Worm (Caenorhabditis elegans) whole organism, L1 larva: ENCODE measurements around the gene kcc-1.

Source experiments
- C04F5.9 ChIP-seq: sonication (generic microtip); optimal IDR thresholded peaks from 2 replicates; lab custom pipeline; 2016; ENCODE audit warnings: missing genetic modification characterization, missing compliant biosample characterization
- F16B12.6 ChIP-seq: fragments of 150-350 bp; optimal IDR thresholded peaks from 2 replicates; lab custom pipeline; 2014; ENCODE audit warnings: missing biosample characterization, missing genetic modification characterization
- aha-1 ChIP-seq: fragments of 150-350 bp; optimal IDR thresholded peaks from 2 replicates; lab custom pipeline; 2014; ENCODE audit warnings: missing biosample characterization, missing genetic modification characterization
- ama-1 ChIP-seq: fragments of 150-350 bp; optimal IDR thresholded peaks from 2 replicates; lab custom pipeline; 2014
- blmp-1 ChIP-seq: fragments of 150-350 bp; optimal IDR thresholded peaks from 2 replicates; lab custom pipeline; 2014; ENCODE audit warnings: missing biosample characterization, missing genetic modification characterization
- ceh-8 ChIP-seq: fragments of 200-800 bp; sonication (Bioruptor generic); optimal IDR thresholded peaks from 2 replicates; lab custom pipeline; 2018; ENCODE audit warnings: mild to moderate bottlenecking, missing genetic modification characterization, moderate library complexity, missing compliant biosample characterization
- ceh-82 ChIP-seq, 3 experiments: fragments of 150-350 bp in 1 of 3; sonication (generic microtip) in 2 of 3; optimal IDR thresholded peaks; 2 replicates each; lab custom pipeline; 2014 to 2017; ENCODE audit warnings: missing biosample characterization in 3 of 3, missing genetic modification characterization in 3 of 3
- ces-1 ChIP-seq: fragments of 150-350 bp; optimal IDR thresholded peaks from 2 replicates; lab custom pipeline; 2014; ENCODE audit warnings: missing biosample characterization, missing genetic modification reagents, missing genetic modification characterization
- dpl-1 ChIP-seq, 3 experiments: fragments of 150-350 bp in 2 of 3; sonication (generic microtip) in 1 of 3; optimal IDR thresholded peaks; 2 replicates each; lab custom pipeline; 2014 to 2017; ENCODE audit warnings: missing biosample characterization in 3 of 3, missing genetic modification characterization in 3 of 3, missing genetic modification reagents in 3 of 3
- efl-1 ChIP-seq, 4 experiments: fragments of 150-350 bp; optimal IDR thresholded peaks in 3 of 4; peaks in 1 of 4; 1 replicate in 1 of 4; 2 replicates in 3 of 4; lab custom pipeline; 2014; ENCODE audit warnings: missing biosample characterization in 2 of 4, missing genetic modification characterization in 2 of 4, missing genetic modification reagents in 2 of 4
- elt-2 ChIP-seq: sonication (generic microtip); optimal IDR thresholded peaks from 2 replicates; lab custom pipeline; 2016; ENCODE audit warnings: missing genetic modification characterization, mild to moderate bottlenecking, inconsistent platforms, missing compliant biosample characterization, missing genetic modification reagents
- elt-3 ChIP-seq, 6 experiments: fragments of 150-350 bp in 1 of 6; sonication (generic microtip); optimal IDR thresholded peaks; 2 replicates each; lab custom pipeline; 2017 to 2018; ENCODE audit warnings: missing biosample characterization in 6 of 6, missing genetic modification characterization in 6 of 6, inconsistent platforms in 1 of 6
- fos-1 ChIP-seq: fragments of 150-350 bp; optimal IDR thresholded peaks from 2 replicates; lab custom pipeline; 2014; ENCODE audit warnings: missing biosample characterization, missing genetic modification characterization
- hlh-17 ChIP-seq: fragments of 200-800 bp; sonication (Bioruptor generic); optimal IDR thresholded peaks from 2 replicates; lab custom pipeline; 2018; ENCODE audit warnings: missing genetic modification characterization, mild to moderate bottlenecking, missing compliant biosample characterization, moderate library complexity, borderline replicate concordance
- hlh-4 ChIP-seq: sonication (generic microtip); optimal IDR thresholded peaks from 2 replicates; lab custom pipeline; 2016; ENCODE audit warnings: mild to moderate bottlenecking, missing genetic modification characterization, missing compliant biosample characterization
- hpl-2 ChIP-seq: fragments of 150-350 bp; optimal IDR thresholded peaks from 2 replicates; lab custom pipeline; 2014; ENCODE audit warnings: missing biosample characterization, missing genetic modification reagents, missing genetic modification characterization
- lin-39 ChIP-seq: fragments of 150-350 bp; optimal IDR thresholded peaks from 2 replicates; lab custom pipeline; 2014; ENCODE audit warnings: missing biosample characterization, missing genetic modification reagents, missing genetic modification characterization
- lir-3 ChIP-seq: sonication (generic microtip); optimal IDR thresholded peaks from 2 replicates; lab custom pipeline; 2016; ENCODE audit warnings: mild to moderate bottlenecking, missing genetic modification characterization, moderate library complexity, missing compliant biosample characterization; ENCODE audit not compliant: poor library complexity
- mab-9 ChIP-seq: fragments of 200-800 bp; sonication (Bioruptor generic); IDR thresholded peaks from 2 replicates; pipeline ENCODE4 v1.3.6; 2022; ENCODE audit warnings: missing genetic modification reagents, missing genetic modification characterization, missing compliant biosample characterization
- nhr-11 ChIP-seq: fragments of 150-350 bp; optimal IDR thresholded peaks from 2 replicates; lab custom pipeline; 2014; ENCODE audit warnings: missing biosample characterization, missing genetic modification characterization
- nhr-12 ChIP-seq: sonication (generic microtip); optimal IDR thresholded peaks from 2 replicates; lab custom pipeline; 2017; ENCODE audit warnings: missing biosample characterization, missing genetic modification characterization
- nhr-19 ChIP-seq: fragments of 200-800 bp; sonication (Bioruptor generic); conservative IDR thresholded peaks from 2 replicates; pipeline ENCODE4 v1.3.6; 2022; ENCODE audit warnings: missing genetic modification characterization, missing compliant biosample characterization
- nhr-90 ChIP-seq: sonication (generic microtip); optimal IDR thresholded peaks from 2 replicates; lab custom pipeline; 2016; ENCODE audit warnings: mild to moderate bottlenecking, missing genetic modification characterization, missing compliant biosample characterization; ENCODE audit not compliant: poor library complexity
- pax-3 ChIP-seq: fragments of 200-800 bp; sonication (Bioruptor generic); optimal IDR thresholded peaks from 2 replicates; lab custom pipeline; 2018; ENCODE audit warnings: mild to moderate bottlenecking, missing genetic modification characterization, moderate library complexity, missing compliant biosample characterization
- pqm-1 ChIP-seq: sonication (generic microtip); optimal IDR thresholded peaks from 3 replicates; lab custom pipeline; 2017; ENCODE audit warnings: missing biosample characterization, missing genetic modification characterization
- skn-1 ChIP-seq: fragments of 150-350 bp; optimal IDR thresholded peaks from 2 replicates; lab custom pipeline; 2014; ENCODE audit warnings: missing biosample characterization, missing genetic modification characterization
- snpc-4 ChIP-seq: fragments of 150-350 bp; optimal IDR thresholded peaks from 2 replicates; lab custom pipeline; 2014; ENCODE audit warnings: missing biosample characterization, missing genetic modification characterization
- sptf-1 ChIP-seq: fragments of 150-350 bp; optimal IDR thresholded peaks from 2 replicates; lab custom pipeline; 2014; ENCODE audit warnings: missing biosample characterization, missing genetic modification characterization
- sup-37 ChIP-seq: fragments of 200-800 bp; sonication (Bioruptor generic); optimal IDR thresholded peaks from 2 replicates; lab custom pipeline; 2018; ENCODE audit warnings: mild to moderate bottlenecking, missing genetic modification characterization, missing compliant biosample characterization
- tbx-2 ChIP-seq: sonication (generic microtip); optimal IDR thresholded peaks from 2 replicates; lab custom pipeline; 2016; ENCODE audit warnings: missing genetic modification characterization, missing compliant biosample characterization
- tlp-1 ChIP-seq: fragments of 150-350 bp; optimal IDR thresholded peaks from 2 replicates; lab custom pipeline; 2014; ENCODE audit warnings: missing biosample characterization, missing genetic modification characterization
- unc-98 ChIP-seq: fragments of 200-800 bp; sonication (Bioruptor generic); IDR thresholded peaks from 2 replicates; pipeline ENCODE4 v1.3.6; 2022; ENCODE audit warnings: missing genetic modification characterization, missing compliant biosample characterization
- vab-15 ChIP-seq: sonication (generic microtip); optimal IDR thresholded peaks from 2 replicates; lab custom pipeline; 2017; ENCODE audit warnings: missing genotype, mild to moderate bottlenecking, missing genetic modification characterization, missing compliant biosample characterization
- zip-4 ChIP-seq: fragments of 200-800 bp; sonication (Bioruptor generic); optimal IDR thresholded peaks from 2 replicates; lab custom pipeline; 2018; ENCODE audit warnings: mild to moderate bottlenecking, missing genetic modification characterization, moderate library complexity, missing compliant biosample characterization
- ztf-11 ChIP-seq, 2 experiments: sonication (generic microtip); optimal IDR thresholded peaks; 2 replicates each; lab custom pipeline; 2016 to 2017; ENCODE audit warnings: missing genetic modification characterization in 2 of 2, missing biosample characterization in 1 of 2, missing compliant biosample characterization in 1 of 2

Gene kcc-1

DNA sequence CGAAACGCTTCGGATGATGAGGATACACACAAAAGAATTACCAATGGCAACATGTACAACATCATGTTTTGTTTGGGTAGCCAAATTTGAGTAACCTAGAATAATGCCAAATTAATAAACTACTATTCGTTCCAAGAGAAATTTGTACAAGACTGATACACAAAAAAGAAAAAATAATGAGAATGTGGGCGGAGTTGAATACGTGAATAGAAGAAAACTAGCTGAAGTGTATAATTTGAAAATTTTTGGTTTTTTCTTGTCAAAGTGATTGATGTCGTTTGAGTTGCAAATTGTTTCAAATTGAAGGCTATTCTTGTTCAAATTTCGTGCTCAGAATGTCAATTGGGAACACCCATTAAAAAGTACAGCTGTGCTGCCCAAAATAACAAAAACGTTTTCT, 14.3 kb upstream of the kcc-1 start, which contains the start of gene R13A1.5:
Gene R13A1.5 (minus strand): TSS at position 101 of the 400 bp plus-strand sequence.
- TF ChIP-seq hlh-4 (tag; lab: Kevin White, UChicago) (no peak), elt-2 (tag; lab: Kevin White, UChicago) (no peak), lin-39 (tag; lab: Kevin White, UChicago) (no peak), efl-1 (optimal IDR thresholded peaks at IDR 0.05; lab: Kevin White, UChicago) (no peak), efl-1 (GFP tag; optimal IDR thresholded peaks at IDR 0.05 in 1 of 2; lab: Kevin White, UChicago) (peak in 1 of 2 experiments; percentile 67), nhr-90 (tag; lab: Kevin White, UChicago) (no peak), nhr-11 (tag; lab: Kevin White, UChicago) (no peak)

- TF ChIP-seq fos-1 (tag; lab: Kevin White, UChicago) (no peak), elt-3 (tag; optimal IDR thresholded peaks at IDR 0.05; lab: Kevin White, UChicago) (no peak), mab-9 (GFP tag; lab: Robert Waterston, UW) (no peak), ceh-82 (tag; optimal IDR thresholded peaks at IDR 0.05; lab: Kevin White, UChicago) (no peak), ces-1 (GFP tag; lab: Kevin White, UChicago) (no peak), ztf-11 (tag; optimal IDR thresholded peaks at IDR 0.05; lab: Kevin White, UChicago) (no peak), pax-3 (tag; lab: Kevin White, UChicago) (no peak), efl-1 (optimal IDR thresholded peaks at IDR 0.05; lab: Kevin White, UChicago) (no peak), efl-1 (GFP tag; optimal IDR thresholded peaks at IDR 0.05 in 1 of 2; lab: Kevin White, UChicago) (no peak), ama-1 (lab: Kevin White, UChicago) (no peak), vab-15 (no peak), tlp-1 (tag; lab: Kevin White, UChicago) (no peak), snpc-4 (tag; lab: Kevin White, UChicago) (no peak), ceh-8 (GFP tag; lab: Kevin White, UChicago) (no peak), unc-98 (GFP tag; lab: Robert Waterston, UW) (no peak), aha-1 (no peak), nhr-19 (no peak), sptf-1 (no peak)
Observed at ce11 chrIV:7195734-7196133, 10.3 kb upstream of the kcc-1 start, which contains the start of gene best-16. TSS of gene best-16 (minus strand) at chrIV:7195834.

DNA sequence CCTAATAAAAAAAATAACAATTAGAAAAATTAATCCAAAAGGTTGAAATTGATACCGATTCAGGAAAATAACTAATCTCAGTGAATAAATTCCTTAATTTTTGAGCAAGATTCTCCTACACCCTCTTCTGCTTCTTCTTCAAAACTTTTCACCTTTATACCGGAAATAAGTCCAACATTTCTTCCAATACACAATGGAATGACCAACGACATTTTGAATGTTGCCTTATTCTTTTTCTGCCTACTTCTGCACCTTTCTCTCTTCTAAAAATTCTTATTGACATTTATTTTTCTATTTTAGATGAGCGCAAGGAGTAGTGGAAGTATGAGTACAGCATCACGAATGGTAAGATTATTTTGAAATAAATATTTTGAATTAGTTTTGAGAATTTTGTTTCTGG, 9.2 kb upstream of the kcc-1 start, which contains the start of gene unc-8:
Gene unc-8 (plus strand): TSS at position 301 of the 400 bp plus-strand sequence.
- TF ChIP-seq ces-1 (GFP tag; lab: Kevin White, UChicago) (no peak), C04F5.9 (no peak), dpl-1 (GFP tag; optimal IDR thresholded peaks at IDR 0.05; lab: Kevin White, UChicago) (no peak), pqm-1 (no peak), nhr-90 (tag; lab: Kevin White, UChicago) (no peak), sup-37 (GFP tag; lab: Kevin White, UChicago) (no peak), hlh-17 (GFP tag; lab: Kevin White, UChicago) (no peak), F16B12.6 (tag; lab: Kevin White, UChicago) (no peak), ztf-11 (tag; optimal IDR thresholded peaks at IDR 0.05; lab: Kevin White, UChicago) (no peak), lir-3 (tag; lab: Kevin White, UChicago) (no peak), nhr-12 (tag; lab: Kevin White, UChicago) (no peak)

ce11 chrIV:7203696-7204095, 2.4 kb upstream of the kcc-1 start, which contains the start of gene R13A1.3:
TSS of gene R13A1.3 (plus strand) at chrIV:7203996.
- TF ChIP-seq zip-4 (GFP tag; lab: Kevin White, UChicago): no peak
- TF ChIP-seq hpl-2 (GFP tag; lab: Kevin White, UChicago): no peak
- no peak for TF ChIP-seq blmp-1
- no peak for TF ChIP-seq skn-1 (tag; lab: Kevin White, UChicago)
- no peak for TF ChIP-seq F16B12.6 (tag; lab: Kevin White, UChicago)
- no peak for TF ChIP-seq tbx-2 (tag; lab: Kevin White, UChicago)
- TF ChIP-seq, all 84 proteins: peak for 0
